Fruit fly (Drosophila melanogaster) whole organism, adult: ENCODE data around the gene tna.

Source experiments
- CG11617 ChIP-seq: fragments of 200-800 bp; sonication (Bioruptor generic); optimal IDR thresholded peaks from 2 replicates; lab custom pipeline; 2017; ENCODE audit warnings: mild to moderate bottlenecking, missing biosample characterization, missing genetic modification reagents, missing genetic modification characterization
- CG12768 ChIP-seq: fragments of 200-800 bp; sonication (Bioruptor generic); optimal IDR thresholded peaks from 2 replicates; lab custom pipeline; 2017; ENCODE audit warnings: missing biosample characterization, missing genetic modification characterization, mild to moderate bottlenecking, moderate library complexity, missing genetic modification reagents
- CG14711 ChIP-seq: fragments of 200-800 bp; sonication (Bioruptor generic); optimal IDR thresholded peaks from 2 replicates; lab custom pipeline; 2018; ENCODE audit warnings: missing biosample characterization, mild to moderate bottlenecking, missing genetic modification characterization, moderate library complexity
- CG1620 ChIP-seq: fragments of 200-800 bp; sonication (Bioruptor generic); optimal IDR thresholded peaks from 2 replicates; lab custom pipeline; 2016; ENCODE audit warnings: missing biosample characterization, missing genetic modification characterization
- CG33017 ChIP-seq: fragments of 200-800 bp; sonication (Bioruptor generic); optimal IDR thresholded peaks from 2 replicates; lab custom pipeline; 2018; ENCODE audit warnings: missing biosample characterization, mild to moderate bottlenecking, missing genetic modification characterization, moderate library complexity
- CG5204 ChIP-seq: fragments of 200-800 bp; sonication (Bioruptor generic); optimal IDR thresholded peaks from 2 replicates; lab custom pipeline; 2016; ENCODE audit warnings: missing biosample characterization, missing genetic modification characterization
- CG7045 ChIP-seq: fragments of 200-800 bp; sonication (Bioruptor generic); optimal IDR thresholded peaks from 2 replicates; lab custom pipeline; 2017; ENCODE audit warnings: missing biosample characterization, mild to moderate bottlenecking, missing genetic modification characterization
- CG7101 ChIP-seq: fragments of 200-800 bp; sonication (Bioruptor generic); optimal IDR thresholded peaks from 2 replicates; lab custom pipeline; 2018; ENCODE audit warnings: missing biosample characterization, mild to moderate bottlenecking, missing genetic modification characterization, moderate library complexity
- Clk ChIP-seq: fragments of 200-800 bp; sonication (Bioruptor generic); optimal IDR thresholded peaks from 2 replicates; lab custom pipeline; 2017; ENCODE audit warnings: missing biosample characterization, missing genetic modification characterization
- Crg-1 ChIP-seq: fragments of 200-800 bp; sonication (Bioruptor generic); optimal IDR thresholded peaks from 2 replicates; lab custom pipeline; 2016; ENCODE audit warnings: missing biosample characterization, missing genetic modification characterization
- Hr96 ChIP-seq: fragments of 200-800 bp; sonication (Bioruptor generic); optimal IDR thresholded peaks from 2 replicates; lab custom pipeline; 2016; ENCODE audit warnings: missing biosample characterization, missing genetic modification characterization
- Mnt ChIP-seq: fragments of 200-800 bp; sonication (Bioruptor generic); optimal IDR thresholded peaks from 2 replicates; lab custom pipeline; 2016; ENCODE audit warnings: missing biosample characterization, mild to moderate bottlenecking, missing genetic modification characterization
- bab1 ChIP-seq: fragments of 200-800 bp; sonication (Bioruptor generic); optimal IDR thresholded peaks from 3 replicates; lab custom pipeline; 2019; ENCODE audit warnings: missing biosample characterization, mild to moderate bottlenecking, missing genetic modification characterization, moderate library complexity
- cic ChIP-seq: fragments of 200-800 bp; sonication (Bioruptor generic); optimal IDR thresholded peaks from 2 replicates; lab custom pipeline; 2017; ENCODE audit warnings: missing biosample characterization, mild to moderate bottlenecking, missing genetic modification characterization, moderate library complexity
- cnc ChIP-seq, 2 experiments: fragments of >200 bp; optimal IDR thresholded peaks; 2 replicates each; lab custom pipeline; 2017
- kay ChIP-seq: fragments of 200-800 bp; sonication (Bioruptor generic); peaks from one replicate; lab custom pipeline; 2016; ENCODE audit warnings: missing biosample characterization, missing genetic modification characterization, borderline replicate concordance
- ovo ChIP-seq: fragments of 200-800 bp; sonication (Bioruptor generic); optimal IDR thresholded peaks from 2 replicates; lab custom pipeline; 2016; ENCODE audit warnings: missing biosample characterization, missing genetic modification characterization
- pad ChIP-seq: fragments of 200-800 bp; sonication (Bioruptor generic); optimal IDR thresholded peaks from 3 replicates; lab custom pipeline; 2017; ENCODE audit warnings: missing biosample characterization, missing genetic modification characterization, mild to moderate bottlenecking, moderate library complexity, missing genetic modification reagents
- tj ChIP-seq: fragments of 200-800 bp; sonication (Bioruptor generic); optimal IDR thresholded peaks from 3 replicates; lab custom pipeline; 2017; ENCODE audit warnings: missing biosample characterization, mild to moderate bottlenecking, missing genetic modification characterization, moderate library complexity
- toe ChIP-seq: fragments of 200-800 bp; sonication (Bioruptor generic); optimal IDR thresholded peaks from 2 replicates; lab custom pipeline; 2016; ENCODE audit warnings: missing biosample characterization, missing genetic modification characterization

tna gene

DNA sequence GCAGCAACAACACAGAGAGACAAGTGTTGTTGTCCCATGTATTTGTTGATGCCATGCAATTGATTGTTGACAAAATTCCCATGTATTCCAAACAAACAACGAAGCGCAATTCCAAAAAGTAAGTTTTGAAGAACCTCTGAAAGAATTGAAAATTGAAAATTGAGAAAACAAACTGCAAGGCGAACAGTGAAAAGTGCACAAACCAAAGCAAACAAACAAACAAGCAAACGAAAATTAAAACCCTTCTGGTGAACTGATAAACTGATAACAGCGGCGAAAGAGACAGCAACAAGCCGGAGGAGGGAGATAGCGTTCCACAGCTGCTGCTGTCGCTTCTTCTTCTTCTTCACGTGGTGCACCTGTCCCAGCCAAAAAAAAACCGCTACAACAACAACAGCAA lies 23.2 kb downstream of the tna start:
- TF ChIP-seq Clk: no peak
- TF ChIP-seq CG12768 (GFP tag; lab: Kevin White, UChicago): no peak
- TF ChIP-seq bab1 (GFP tag; lab: Kevin White, UChicago): no peak
- TF ChIP-seq Hr96 (GFP tag; lab: Kevin White, UChicago): no peak
- TF ChIP-seq Crg-1 (GFP tag; lab: Kevin White, UChicago): no peak
- TF ChIP-seq ovo (GFP tag; lab: Kevin White, UChicago): no peak
- no peak for TF ChIP-seq Mnt (GFP tag; lab: Kevin White, UChicago)
- no peak for TF ChIP-seq cnc (optimal IDR thresholded peaks at IDR 0.05; lab: Kevin White, UChicago)
- no peak for TF ChIP-seq CG1620 (GFP tag; lab: Kevin White, UChicago)
- TF ChIP-seq toe: no peak
- TF ChIP-seq CG7101 (tag; lab: Kevin White, UChicago): no peak
- TF ChIP-seq CG14711 (tag; lab: Kevin White, UChicago): no peak
- no peak for TF ChIP-seq cic (GFP tag; lab: Kevin White, UChicago)
- TF ChIP-seq CG33017 (tag; lab: Kevin White, UChicago): no peak
- no peak for TF ChIP-seq CG7045 (GFP tag; lab: Kevin White, UChicago)
- no peak for TF ChIP-seq CG11617 (GFP tag; lab: Kevin White, UChicago)
- no peak for TF ChIP-seq kay (GFP tag; lab: Kevin White, UChicago)

DNA sequence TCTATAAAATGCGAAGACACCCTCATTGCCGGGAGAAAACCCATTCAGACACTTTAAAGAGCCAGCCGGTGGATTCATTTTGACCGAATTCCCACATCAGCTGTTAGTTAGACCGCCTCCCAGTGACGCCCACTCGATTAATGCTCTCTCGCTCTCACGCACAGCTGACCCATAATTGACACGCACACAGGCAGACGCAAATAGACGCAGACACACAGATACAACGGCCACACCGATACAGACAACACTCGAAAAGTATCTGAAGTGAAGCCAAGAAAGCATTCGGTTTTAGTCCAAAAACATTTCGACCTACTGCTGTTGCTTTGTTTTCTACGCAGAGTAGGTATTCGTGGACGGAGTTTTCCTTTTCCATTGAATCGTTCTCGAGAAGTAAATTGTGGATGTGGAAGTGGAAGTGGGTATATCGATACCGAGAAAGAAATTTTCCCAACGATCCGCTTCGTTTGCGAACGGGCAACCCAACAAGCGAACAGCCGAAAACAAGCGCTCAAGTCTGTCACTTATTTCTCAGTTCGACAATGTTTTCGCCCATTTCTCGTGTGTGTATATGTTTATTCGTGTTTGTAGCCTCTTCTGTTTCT lies 24.8 kb downstream of the tna start:
- TF ChIP-seq CG7101 (tag; lab: Kevin White, UChicago) (no peak), CG12768 (GFP tag; lab: Kevin White, UChicago) (no peak), CG7045 (GFP tag; lab: Kevin White, UChicago) (no peak), pad (GFP tag; lab: Kevin White, UChicago) (no peak), CG5204 (GFP tag; lab: Kevin White, UChicago) (no peak), Hr96 (GFP tag; lab: Kevin White, UChicago) (no peak)

DNA sequence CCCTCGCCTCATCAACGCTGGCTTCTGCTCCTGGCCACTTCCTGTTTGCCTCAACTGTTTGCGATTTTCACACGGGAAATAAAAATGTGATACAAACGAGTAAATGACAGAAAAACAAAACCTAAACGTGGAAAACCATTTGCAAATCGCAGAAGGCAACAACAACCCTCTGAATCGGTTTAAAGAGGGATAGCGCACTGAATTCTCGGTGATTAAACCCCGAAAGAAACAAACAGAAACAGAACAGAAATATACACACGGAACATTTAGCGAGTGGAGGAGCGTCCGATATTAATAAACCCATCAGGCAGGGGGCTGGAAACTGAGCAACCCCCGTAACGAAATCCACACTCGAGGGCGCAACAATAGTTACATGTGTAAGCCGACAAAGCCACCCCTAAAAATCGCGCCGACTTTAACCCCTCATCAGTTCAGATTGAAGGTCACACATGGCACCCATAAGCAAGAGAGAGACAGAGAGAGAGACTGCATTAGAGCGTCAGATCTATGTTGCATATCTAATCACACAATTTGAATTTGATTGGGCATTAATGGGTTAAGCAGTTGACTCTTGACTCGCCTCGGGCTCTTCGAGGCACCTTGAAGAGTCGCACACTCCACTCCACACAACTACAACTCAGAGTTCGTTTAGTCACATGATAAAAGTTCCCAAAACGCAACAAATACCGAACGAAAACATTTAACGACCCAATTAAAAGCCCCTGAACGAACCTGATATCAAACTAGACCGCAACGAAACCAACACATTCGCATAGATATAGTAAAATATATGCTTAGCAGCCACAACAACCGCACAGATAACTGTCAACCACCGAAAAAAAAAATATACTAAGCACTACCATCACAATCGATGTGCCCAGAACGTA lies 26.6 kb downstream of the tna start:
- no peak for TF ChIP-seq CG12768 (GFP tag; lab: Kevin White, UChicago)
- TF ChIP-seq ovo (GFP tag; lab: Kevin White, UChicago): no peak
- TF ChIP-seq CG33017 (tag; lab: Kevin White, UChicago): no peak
- TF ChIP-seq Hr96 (GFP tag; lab: Kevin White, UChicago): no peak
- no peak for TF ChIP-seq Crg-1 (GFP tag; lab: Kevin White, UChicago)
- TF ChIP-seq CG7101 (tag; lab: Kevin White, UChicago): no peak
- no peak for TF ChIP-seq CG1620 (GFP tag; lab: Kevin White, UChicago)
- no peak for TF ChIP-seq bab1 (GFP tag; lab: Kevin White, UChicago)
- no peak for TF ChIP-seq cic (GFP tag; lab: Kevin White, UChicago)
- TF ChIP-seq kay (GFP tag; lab: Kevin White, UChicago): no peak
- no peak for TF ChIP-seq Mnt (GFP tag; lab: Kevin White, UChicago)

DNA sequence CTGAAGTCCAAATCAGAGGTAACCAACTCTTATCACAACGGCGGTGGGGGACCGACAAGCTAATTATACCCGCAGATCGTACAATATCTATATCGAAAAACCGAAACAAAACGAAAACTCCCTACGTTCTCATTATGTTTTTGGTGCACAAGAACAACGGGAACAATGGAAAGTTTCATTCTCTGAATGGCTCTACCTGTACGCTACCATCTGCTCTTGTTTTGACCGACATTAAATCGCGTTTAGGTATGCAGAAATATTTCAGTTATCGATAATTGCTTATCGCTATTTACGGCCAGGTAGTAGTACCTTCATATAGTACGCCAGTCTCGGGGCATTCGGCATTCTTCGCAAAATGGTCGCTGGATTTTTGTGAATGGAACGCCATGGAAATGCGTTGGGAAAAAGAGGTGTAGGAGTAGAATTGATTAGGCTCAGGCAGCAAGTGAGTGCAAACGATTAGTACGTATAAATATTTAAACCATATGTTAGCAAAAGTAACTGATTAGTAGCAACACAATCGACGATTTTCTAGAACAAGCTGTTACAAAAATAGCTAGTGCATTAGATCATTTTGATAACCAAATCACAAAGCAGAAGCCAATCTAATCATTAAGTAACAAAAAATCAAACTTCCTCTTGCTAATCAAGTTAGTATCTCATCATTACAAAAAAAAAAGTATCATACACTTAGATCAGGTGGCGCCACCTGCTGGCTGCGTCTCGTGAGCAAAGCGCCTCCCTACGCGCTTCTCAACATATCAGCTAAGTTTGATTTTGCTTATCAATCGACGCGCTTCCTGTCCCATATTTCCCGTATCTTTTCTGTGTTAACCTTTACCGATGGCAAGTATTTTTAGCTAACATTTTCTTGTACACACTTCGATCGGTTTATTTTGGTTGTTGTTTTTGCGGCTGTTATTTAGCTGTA lies 27.5 kb downstream of the tna start:
- TF ChIP-seq tj (GFP tag; lab: Kevin White, UChicago) (peak; percentile 29), CG11617 (GFP tag; lab: Kevin White, UChicago) (no peak), ovo (GFP tag; lab: Kevin White, UChicago) (no peak), cic (GFP tag; lab: Kevin White, UChicago) (peak; percentile 88), CG33017 (tag; lab: Kevin White, UChicago) (no peak), pad (GFP tag; lab: Kevin White, UChicago) (no peak), CG1620 (GFP tag; lab: Kevin White, UChicago) (no peak), Mnt (GFP tag; lab: Kevin White, UChicago) (no peak), kay (GFP tag; lab: Kevin White, UChicago) (peak; percentile 53), Hr96 (GFP tag; lab: Kevin White, UChicago) (no peak), cnc (optimal IDR thresholded peaks at IDR 0.05; lab: Kevin White, UChicago) (no peak)

DNA sequence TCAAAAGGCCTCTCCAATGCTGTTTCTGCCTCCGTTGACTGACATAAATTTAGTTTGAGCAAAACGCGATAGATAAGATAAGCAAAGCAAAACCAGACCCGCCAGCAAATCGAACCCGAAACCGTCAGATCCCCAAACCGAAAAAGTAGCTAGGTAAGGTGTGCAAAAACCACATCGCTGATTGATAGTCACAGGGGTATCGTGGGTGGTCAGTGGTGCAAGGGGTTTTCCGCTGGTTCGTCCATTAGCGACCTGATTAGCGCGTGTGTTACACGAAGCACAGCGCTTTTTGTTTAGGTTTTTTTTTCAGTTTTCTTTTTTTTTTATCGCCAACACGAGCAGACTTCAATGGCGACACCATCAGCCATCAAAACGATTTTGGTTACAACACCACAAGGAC lies 28.6 kb downstream of the tna start:
- peak; percentile 46 for TF ChIP-seq CG12768 (GFP tag; lab: Kevin White, UChicago)
- TF ChIP-seq pad (GFP tag; lab: Kevin White, UChicago): no peak
- TF ChIP-seq cic (GFP tag; lab: Kevin White, UChicago): peak; percentile 15
- TF ChIP-seq CG5204 (GFP tag; lab: Kevin White, UChicago): no peak
- peak; percentile 14 for TF ChIP-seq Hr96 (GFP tag; lab: Kevin White, UChicago)
